Worm (Caenorhabditis elegans): ENCODE measurements around the gene C23G10.2.

Gene C23G10.2

DNA sequence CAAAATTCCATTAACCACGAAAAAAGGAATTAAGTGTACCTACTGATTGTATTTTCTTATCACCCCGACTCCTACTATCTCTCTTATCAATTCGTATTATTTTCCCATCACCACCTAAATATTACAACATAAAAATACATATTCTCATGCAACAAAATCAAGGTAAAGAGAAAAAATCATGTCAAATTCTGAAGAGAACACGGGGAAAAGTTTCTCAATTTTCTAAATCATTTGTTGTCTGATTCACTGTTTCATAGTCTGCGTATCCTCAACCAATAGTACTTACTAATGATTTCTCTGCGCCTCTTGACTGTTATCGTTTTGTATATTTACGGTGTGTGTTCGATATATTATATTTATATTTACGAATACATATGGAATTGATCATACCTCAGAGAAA, 24.0 kb downstream of the C23G10.2 start:
- TF ChIP-seq sdz-38 (tag; optimal IDR thresholded peaks at IDR 0.05) = no peak
- TF ChIP-seq K11D2.4 (GFP tag; IDR thresholded peaks at IDR 0.05) = no peak
- TF ChIP-seq rpc-1 (optimal IDR thresholded peaks at IDR 0.05) = no peak
- TF ChIP-seq rpc-1 (tag; optimal IDR thresholded peaks at IDR 0.05) = no peak
- no peak for TF ChIP-seq fkh-3 (tag; optimal IDR thresholded peaks at IDR 0.05)
- TF ChIP-seq hlh-12 (tag; optimal IDR thresholded peaks at IDR 0.05) = no peak
- TF ChIP-seq snpc-3.4 (tag; optimal IDR thresholded peaks at IDR 0.05) = no peak
- TF ChIP-seq B0035.1 (tag; optimal IDR thresholded peaks at IDR 0.05) = no peak
- no peak for TF ChIP-seq mel-28 (tag; optimal IDR thresholded peaks at IDR 0.05; ENCODE audit: borderline replicate concordance)
- peak; percentile 68 for TF ChIP-seq nhr-80 (tag; optimal IDR thresholded peaks at IDR 0.05)
- no peak for TF ChIP-seq akir-1 (GFP tag; optimal IDR thresholded peaks at IDR 0.05)
- no peak for TF ChIP-seq C17E4.6 (GFP tag; IDR thresholded peaks at IDR 0.05)
- TF ChIP-seq hmg-1.2 (GFP tag; IDR thresholded peaks at IDR 0.05) = peak; percentile 68; the same call in 1 of the 2 replicates
- TF ChIP-seq efl-1 (GFP tag; optimal IDR thresholded peaks at IDR 0.05) = no peak
- no peak for TF ChIP-seq F37B4.10 (GFP tag; IDR thresholded peaks at IDR 0.05)
- TF ChIP-seq madf-10 (tag; optimal IDR thresholded peaks at IDR 0.05) = no peak
- no peak for TF ChIP-seq snpc-4 (GFP tag; optimal IDR thresholded peaks at IDR 0.05)
- TF ChIP-seq snpc-4 (tag; optimal IDR thresholded peaks at IDR 0.05) = no peak

- TF ChIP-seq B0261.1 (tag; optimal IDR thresholded peaks at IDR 0.05) = no peak
- TF ChIP-seq T26A5.8 (tag; optimal IDR thresholded peaks at IDR 0.05) = no peak
- TF ChIP-seq let-607 (tag; optimal IDR thresholded peaks at IDR 0.05) = no peak
- no peak for TF ChIP-seq let-526 (GFP tag; IDR thresholded peaks at IDR 0.05)
- no peak for TF ChIP-seq ceh-58 (GFP tag; IDR thresholded peaks at IDR 0.05)
- TF ChIP-seq nfyb-1 (GFP tag; IDR thresholded peaks at IDR 0.05) = no peak
- TF ChIP-seq zfh-2 (GFP tag; conservative IDR thresholded peaks at IDR 0.05) = no peak
- TF ChIP-seq snpc-1.3 (tag; optimal IDR thresholded peaks at IDR 0.05; ENCODE audit: insufficient read depth) = no peak
- TF ChIP-seq egl-18 (GFP tag; IDR thresholded peaks at IDR 0.05) = no peak
- no peak for TF ChIP-seq tlf-1 (GFP tag; optimal IDR thresholded peaks at IDR 0.05)
- TF ChIP-seq mcd-1 (GFP tag; IDR thresholded peaks at IDR 0.05) = no peak
- no peak for TF ChIP-seq lin-35 (GFP tag; optimal IDR thresholded peaks at IDR 0.05)
- TF ChIP-seq pbrm-1 (GFP tag; IDR thresholded peaks at IDR 0.05) = no peak
- no peak for TF ChIP-seq atf-7 (tag; optimal IDR thresholded peaks at IDR 0.05)
- TF ChIP-seq F22D6.2 (tag; optimal IDR thresholded peaks at IDR 0.05) = no peak
- TF ChIP-seq mxl-1 (tag; optimal IDR thresholded peaks at IDR 0.05) = no peak
- no peak for TF ChIP-seq sptf-2 (GFP tag; optimal IDR thresholded peaks at IDR 0.05)
Measured at ce11 chrIII:6236649-6237048, 28.8 kb downstream of the C23G10.2 start, which contains the start of gene T12A2.21. T12A2.21 (minus strand) TSS chrIII:6236749.

- TF ChIP-seq snpc-1.3 (tag; optimal IDR thresholded peaks at IDR 0.05; ENCODE audit: insufficient read depth) (no peak), ceh-27 (GFP tag; optimal IDR thresholded peaks at IDR 0.05) (no peak), T07F8.4 (tag; optimal IDR thresholded peaks at IDR 0.05) (no peak), pha-4 (tag; optimal IDR thresholded peaks at IDR 0.05) (no peak), F57C9.4 (tag; optimal IDR thresholded peaks at IDR 0.05) (no peak), snpc-3.4 (tag; optimal IDR thresholded peaks at IDR 0.05) (no peak), madf-3 (GFP tag; IDR thresholded peaks at IDR 0.05) (no peak), fkh-3 (tag; optimal IDR thresholded peaks at IDR 0.05) (no peak), C17E4.6 (GFP tag; IDR thresholded peaks at IDR 0.05) (no peak), lag-1 (GFP tag; IDR thresholded peaks at IDR 0.05) (no peak), tbp1 (GFP tag; optimal IDR thresholded peaks at IDR 0.05) (no peak), F39B2.1 (GFP tag; IDR thresholded peaks at IDR 0.05) (no peak), ztf-22 (GFP tag; optimal IDR thresholded peaks at IDR 0.05) (no peak), lin-54 (GFP tag; optimal IDR thresholded peaks at IDR 0.05) (no peak), sdz-38 (tag; optimal IDR thresholded peaks at IDR 0.05) (no peak), ceh-91 (GFP tag; IDR thresholded peaks at IDR 0.05) (no peak), dpff-1 (tag; optimal IDR thresholded peaks at IDR 0.05) (no peak), bed-2 (GFP tag; IDR thresholded peaks at IDR 0.05) (no peak)
Measured at ce11 chrIII:6240528-6240927, 32.7 kb downstream of the C23G10.2 start, which contains the start of gene T12A2.3. T12A2.3 (plus strand) TSS chrIII:6240828.
